Worm (Caenorhabditis elegans) whole organism, late embryonic: ENCODE measurements around the gene nhr-128.

ENCODE experiments used
- C08G9.2 ChIP-seq: sonication (generic microtip); optimal IDR thresholded peaks from 2 replicates; lab custom pipeline; 2016; ENCODE audit warnings: mild to moderate bottlenecking, missing genetic modification characterization, moderate library complexity, missing compliant biosample characterization
- F13H6.1 ChIP-seq: sonication (generic microtip); optimal IDR thresholded peaks from 2 replicates; lab custom pipeline; 2016; ENCODE audit warnings: missing genetic modification characterization, missing compliant biosample characterization
- Y22D7AL.16 ChIP-seq: sonication (generic microtip); optimal IDR thresholded peaks from 2 replicates; lab custom pipeline; 2016; ENCODE audit warnings: missing genetic modification characterization, missing compliant biosample characterization
- ama-1 ChIP-seq: fragments of 150-350 bp; optimal IDR thresholded peaks from 2 replicates; lab custom pipeline; 2014
- ceh-14 ChIP-seq: sonication (generic microtip); optimal IDR thresholded peaks from 2 replicates; lab custom pipeline; 2016; ENCODE audit warnings: missing genotype, missing genetic modification characterization, missing compliant biosample characterization
- ceh-19 ChIP-seq: fragments of 200-800 bp; sonication (Bioruptor generic); optimal IDR thresholded peaks from 2 replicates; lab custom pipeline; 2018; ENCODE audit warnings: mild to moderate bottlenecking, missing genetic modification characterization, missing compliant biosample characterization
- ceh-22 ChIP-seq: sonication (generic microtip); optimal IDR thresholded peaks from 2 replicates; lab custom pipeline; 2017; ENCODE audit warnings: missing biosample characterization, missing genetic modification characterization
- ceh-31 ChIP-seq: sonication (generic microtip); optimal IDR thresholded peaks from 2 replicates; lab custom pipeline; 2016; ENCODE audit warnings: missing genetic modification characterization, missing compliant biosample characterization
- che-1 ChIP-seq: sonication (generic microtip); optimal IDR thresholded peaks from 2 replicates; lab custom pipeline; 2016; ENCODE audit warnings: mild to moderate bottlenecking, missing genetic modification characterization, missing compliant biosample characterization
- dve-1 ChIP-seq: sonication (generic microtip); optimal IDR thresholded peaks from 2 replicates; lab custom pipeline; 2017; ENCODE audit warnings: antibody characterized with exemption, mild to moderate bottlenecking, missing genetic modification characterization, missing compliant biosample characterization
- elt-4 ChIP-seq: sonication (generic microtip); optimal IDR thresholded peaks from 2 replicates; lab custom pipeline; 2016; ENCODE audit warnings: missing genetic modification characterization, missing compliant biosample characterization
- eyg-1 ChIP-seq: sonication (generic microtip); optimal IDR thresholded peaks from 2 replicates; lab custom pipeline; 2016; ENCODE audit warnings: missing genotype, missing genetic modification characterization, missing compliant biosample characterization
- hlh-13 ChIP-seq: fragments of 200-800 bp; sonication (Bioruptor generic); optimal IDR thresholded peaks from 2 replicates; lab custom pipeline; 2018; ENCODE audit warnings: mild to moderate bottlenecking, missing genetic modification characterization, missing compliant biosample characterization
- madf-2 ChIP-seq: sonication (generic microtip); optimal IDR thresholded peaks from 2 replicates; lab custom pipeline; 2017; ENCODE audit warnings: missing genetic modification characterization, missing compliant biosample characterization
- mec-3 ChIP-seq: sonication (generic microtip); optimal IDR thresholded peaks from 2 replicates; lab custom pipeline; 2016; ENCODE audit warnings: borderline replicate concordance, missing genetic modification characterization, missing compliant biosample characterization
- nfya-1 ChIP-seq: sonication (generic microtip); optimal IDR thresholded peaks from 2 replicates; lab custom pipeline; 2017; ENCODE audit warnings: missing genetic modification characterization, mild to moderate bottlenecking, missing compliant biosample characterization, antibody characterized with exemption, moderate library complexity
- nhr-11 ChIP-seq: fragments of 150-350 bp; optimal IDR thresholded peaks from 2 replicates; lab custom pipeline; 2014; ENCODE audit warnings: missing biosample characterization, missing genetic modification characterization
- nhr-232 ChIP-seq: sonication (generic microtip); optimal IDR thresholded peaks from 2 replicates; lab custom pipeline; 2016; ENCODE audit warnings: missing genetic modification characterization, missing compliant biosample characterization
- npax-4 ChIP-seq: sonication (generic microtip); optimal IDR thresholded peaks from 2 replicates; lab custom pipeline; 2016; ENCODE audit warnings: missing genetic modification characterization, missing compliant biosample characterization
- pat-9 ChIP-seq: fragments of 200-800 bp; sonication (Bioruptor generic); optimal IDR thresholded peaks from 2 replicates; lab custom pipeline; 2018; ENCODE audit warnings: mild to moderate bottlenecking, missing genetic modification characterization, moderate library complexity, missing compliant biosample characterization
- pax-1 ChIP-seq: fragments of 150-350 bp; optimal IDR thresholded peaks from 2 replicates; lab custom pipeline; 2014; ENCODE audit warnings: missing biosample characterization, missing genetic modification characterization
- pha-4 ChIP-seq: fragments of 150-350 bp; optimal IDR thresholded peaks from 2 replicates; lab custom pipeline; 2018; ENCODE audit warnings: missing biosample characterization, missing genetic modification reagents, missing genetic modification characterization
- pqm-1 ChIP-seq: sonication (generic microtip); optimal IDR thresholded peaks from 2 replicates; lab custom pipeline; 2016; ENCODE audit warnings: missing genetic modification characterization, missing compliant biosample characterization
- ref-2 ChIP-seq: sonication (generic microtip); optimal IDR thresholded peaks from 2 replicates; lab custom pipeline; 2016; ENCODE audit warnings: missing genetic modification characterization, missing compliant biosample characterization
- sox-2 ChIP-seq: fragments of 200-800 bp; sonication (Bioruptor generic); IDR thresholded peaks from 2 replicates; pipeline ENCODE4 v1.3.6; 2022; ENCODE audit warnings: missing genetic modification reagents, missing genetic modification characterization, missing compliant biosample characterization
- sox-4 ChIP-seq: sonication (generic microtip); optimal IDR thresholded peaks from 2 replicates; lab custom pipeline; 2017; ENCODE audit warnings: mild to moderate bottlenecking, missing genetic modification characterization, inconsistent platforms, missing compliant biosample characterization
- syd-9 ChIP-seq: sonication (generic microtip); optimal IDR thresholded peaks from 2 replicates; lab custom pipeline; 2016; ENCODE audit warnings: mild to moderate bottlenecking, missing genetic modification characterization, moderate library complexity, missing compliant biosample characterization
- tbx-2 ChIP-seq: sonication (generic microtip); optimal IDR thresholded peaks from 2 replicates; lab custom pipeline; 2016; ENCODE audit warnings: missing genetic modification characterization, missing compliant biosample characterization
- ttx-3 ChIP-seq: sonication (generic microtip); optimal IDR thresholded peaks from 2 replicates; lab custom pipeline; 2016; ENCODE audit warnings: missing genetic modification reagents, missing genetic modification characterization, missing compliant biosample characterization
- unc-3 ChIP-seq, 2 experiments: fragments of 200-800 bp in 1 of 2; sonication (Bioruptor generic) in 1 of 2; sonication (generic microtip) in 1 of 2; conservative IDR thresholded peaks in 1 of 2; optimal IDR thresholded peaks in 1 of 2; 2 replicates each; pipeline versions ENCODE4 v1.3.6 to Lab custom; 2016 to 2022; ENCODE audit warnings: missing compliant biosample characterization in 2 of 2, missing genetic modification characterization in 2 of 2, missing genetic modification reagents in 1 of 2
- unc-42 ChIP-seq: sonication (generic microtip); optimal IDR thresholded peaks from 2 replicates; lab custom pipeline; 2016; ENCODE audit warnings: missing genotype, missing genetic modification characterization, missing compliant biosample characterization
- unc-55 ChIP-seq: sonication (generic microtip); optimal IDR thresholded peaks from 2 replicates; lab custom pipeline; 2017; ENCODE audit warnings: missing biosample characterization, missing genetic modification reagents, missing genetic modification characterization
- unc-86 ChIP-seq: sonication (generic microtip); optimal IDR thresholded peaks from 2 replicates; lab custom pipeline; 2016; ENCODE audit warnings: missing genetic modification characterization, missing compliant biosample characterization
- zip-5 ChIP-seq: sonication (generic microtip); optimal IDR thresholded peaks from 2 replicates; lab custom pipeline; 2016; ENCODE audit warnings: missing genetic modification characterization, missing compliant biosample characterization

The nhr-128 gene

DNA sequence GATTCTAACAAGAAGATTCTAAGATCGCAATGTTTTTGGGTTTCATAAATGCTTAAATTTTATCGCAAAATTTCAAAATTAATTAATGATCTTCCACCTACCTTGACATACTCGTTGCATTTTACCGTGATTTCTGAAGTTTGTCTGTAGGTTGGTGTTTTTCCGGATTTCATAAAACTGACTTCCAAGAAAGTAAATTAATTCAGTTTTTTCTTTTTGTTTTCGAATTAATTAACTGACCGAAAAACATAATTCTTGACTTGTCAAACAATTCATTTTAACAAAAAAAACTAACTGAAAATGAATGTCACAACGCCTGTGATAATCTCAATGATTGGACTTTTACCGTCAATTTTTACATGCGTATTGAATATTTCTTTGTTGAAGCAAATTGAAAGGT lies 40.1 kb upstream of the nhr-128 start, which contains the start of gene srbc-16 (continued):
- no peak for TF ChIP-seq pha-4 (tag; lab: Kevin White, UChicago)

ce11 chrV:2183162-2183561 lies 38.7 kb upstream of the nhr-128 start, which contains the start of gene cyp-33C2:
cyp-33C2 (plus strand) TSS chrV:2183488.
- no peak for TF ChIP-seq unc-86 (tag; lab: Kevin White, UChicago)
- no peak for TF ChIP-seq ceh-22 (tag; lab: Kevin White, UChicago)
- no peak for TF ChIP-seq mec-3
- no peak for TF ChIP-seq ceh-14 (tag; lab: Kevin White, UChicago)
- TF ChIP-seq F13H6.1 (tag; lab: Kevin White, UChicago): no peak
- TF ChIP-seq pha-4 (tag; lab: Kevin White, UChicago): no peak
- no peak for TF ChIP-seq zip-5 (tag; lab: Kevin White, UChicago)
- TF ChIP-seq pqm-1 (tag; lab: Kevin White, UChicago): no peak
- no peak for TF ChIP-seq ttx-3 (tag; lab: Kevin White, UChicago)
- TF ChIP-seq C08G9.2 (tag; lab: Kevin White, UChicago): no peak
- TF ChIP-seq unc-55 (GFP tag; lab: Kevin White, UChicago): no peak
- TF ChIP-seq pat-9 (tag; lab: Kevin White, UChicago): no peak
- TF ChIP-seq pax-1: no peak
- no peak for TF ChIP-seq sox-2 (GFP tag; lab: Robert Waterston, UW)
- TF ChIP-seq, all 69 proteins: peak for 0

- TF ChIP-seq elt-4 (tag; lab: Kevin White, UChicago): peak; percentile 5
- TF ChIP-seq C08G9.2 (tag; lab: Kevin White, UChicago): no peak
- TF ChIP-seq, all 69 proteins: peak for 1
Observed at ce11 chrV:2185486-2185885, 36.4 kb upstream of the nhr-128 start.

- TF ChIP-seq nfya-1: peak; percentile 60
- no peak for TF ChIP-seq hlh-13
Observed at ce11 chrV:2187864-2188345, 34.0 kb upstream of the nhr-128 start, which contains the start of gene Y5H2B.3. Y5H2B.3 (plus strand) TSS chrV:2188295.

DNA sequence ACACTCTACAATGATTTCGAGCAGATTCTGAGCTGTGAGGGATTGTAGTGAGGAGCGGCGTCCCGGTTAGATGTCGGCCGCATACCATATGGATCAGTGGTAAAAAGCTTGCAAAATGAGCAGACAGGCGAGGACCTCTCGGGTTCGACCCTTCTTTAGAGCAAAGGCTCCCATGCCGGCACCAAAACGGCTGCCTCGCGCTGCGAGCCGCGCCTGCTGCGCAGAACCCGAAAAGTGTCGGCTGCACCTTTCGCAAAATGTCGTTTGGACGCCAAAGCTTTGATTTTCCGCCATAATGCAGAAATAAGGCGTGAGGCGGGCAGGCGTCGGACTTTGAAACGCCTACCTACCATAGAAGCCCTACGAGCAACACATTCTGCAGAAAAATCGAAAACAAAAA lies 31.5 kb upstream of the nhr-128 start:
- TF ChIP-seq hlh-13: no peak
- TF ChIP-seq sox-4 (tag; lab: Kevin White, UChicago): no peak
- no peak for TF ChIP-seq npax-4 (tag; lab: Kevin White, UChicago)
- no peak for TF ChIP-seq che-1 (tag; lab: Kevin White, UChicago)
- TF ChIP-seq unc-3 (GFP tag; conservative IDR thresholded peaks at IDR 0.05; lab: Robert Waterston, UW): no peak
- no peak for TF ChIP-seq unc-3 (tag; optimal IDR thresholded peaks at IDR 0.05; lab: Kevin White, UChicago)
- TF ChIP-seq ceh-19: no peak
- no peak for TF ChIP-seq ref-2 (tag; lab: Kevin White, UChicago)
- TF ChIP-seq eyg-1 (tag; lab: Kevin White, UChicago): no peak
- TF ChIP-seq ceh-31 (tag; lab: Kevin White, UChicago): no peak
- no peak for TF ChIP-seq ttx-3 (tag; lab: Kevin White, UChicago)
- TF ChIP-seq Y22D7AL.16: no peak
- no peak for TF ChIP-seq madf-2 (tag; lab: Kevin White, UChicago)
- TF ChIP-seq ama-1 (lab: Kevin White, UChicago): no peak
- TF ChIP-seq tbx-2: no peak
- TF ChIP-seq nhr-232 (tag; lab: Kevin White, UChicago): no peak
- TF ChIP-seq pha-4 (tag; lab: Kevin White, UChicago): no peak
- TF ChIP-seq nhr-11 (tag; lab: Kevin White, UChicago): no peak

DNA sequence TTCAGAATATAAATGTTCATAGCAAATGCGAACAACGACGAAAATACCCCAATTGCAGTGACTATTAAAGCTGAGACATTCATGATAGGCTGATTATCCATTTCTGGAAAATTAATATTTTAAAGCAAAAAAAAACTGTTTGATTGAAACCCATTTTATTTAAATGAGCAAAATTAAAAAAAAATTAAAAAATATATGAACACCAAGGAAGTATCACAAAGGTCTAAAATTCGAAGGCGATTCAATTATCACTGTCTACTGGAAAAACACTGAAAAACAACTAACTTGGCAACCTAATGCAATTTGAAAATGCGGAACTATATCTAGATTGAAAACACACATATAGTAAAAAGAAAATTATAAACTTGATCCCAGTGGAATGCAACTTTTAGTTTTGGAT lies 30.7 kb upstream of the nhr-128 start, which contains the start of gene srbc-42:
TSS of gene srbc-42 (minus strand) at position 101 of the 400 bp plus-strand sequence.
- TF ChIP-seq dve-1 (tag; lab: Kevin White, UChicago): no peak
- TF ChIP-seq unc-42 (tag; lab: Kevin White, UChicago): no peak
- TF ChIP-seq syd-9 (tag; lab: Kevin White, UChicago): no peak
